Worm (Caenorhabditis elegans) whole organism, late embryonic: ENCODE measurements around the gene ril-1.

ENCODE experiments used
- K02D7.2 ChIP-seq: sonication (generic microtip); optimal IDR thresholded peaks from 2 replicates; lab custom pipeline; 2017; ENCODE audit warnings: mild to moderate bottlenecking, missing genetic modification characterization, missing compliant biosample characterization
- ama-1 ChIP-seq: fragments of 150-350 bp; optimal IDR thresholded peaks from 2 replicates; lab custom pipeline; 2014
- ceh-14 ChIP-seq: sonication (generic microtip); optimal IDR thresholded peaks from 2 replicates; lab custom pipeline; 2016; ENCODE audit warnings: missing genotype, missing genetic modification characterization, missing compliant biosample characterization
- ceh-2 ChIP-seq: sonication (generic microtip); optimal IDR thresholded peaks from 2 replicates; lab custom pipeline; 2016; ENCODE audit warnings: missing genotype, missing genetic modification characterization, missing compliant biosample characterization
- ceh-9 ChIP-seq: sonication (generic microtip); optimal IDR thresholded peaks from 2 replicates; lab custom pipeline; 2016; ENCODE audit warnings: mild to moderate bottlenecking, missing genetic modification characterization, inconsistent platforms, missing compliant biosample characterization
- nfya-1 ChIP-seq: sonication (generic microtip); optimal IDR thresholded peaks from 2 replicates; lab custom pipeline; 2017; ENCODE audit warnings: missing genetic modification characterization, mild to moderate bottlenecking, missing compliant biosample characterization, antibody characterized with exemption, moderate library complexity
- nhr-11 ChIP-seq: fragments of 150-350 bp; optimal IDR thresholded peaks from 2 replicates; lab custom pipeline; 2014; ENCODE audit warnings: missing biosample characterization, missing genetic modification characterization
- pha-4 ChIP-seq: fragments of 150-350 bp; optimal IDR thresholded peaks from 2 replicates; lab custom pipeline; 2018; ENCODE audit warnings: missing biosample characterization, missing genetic modification reagents, missing genetic modification characterization
- sdc-2 ChIP-seq: sonication (generic microtip); optimal IDR thresholded peaks from 2 replicates; lab custom pipeline; 2016; ENCODE audit warnings: missing genotype, missing genetic modification characterization, missing compliant biosample characterization

- TF ChIP-seq sdc-2 (tag; lab: Kevin White, UChicago) (no peak), K02D7.2 (tag; lab: Kevin White, UChicago) (no peak), ama-1 (no peak), ceh-14 (tag; lab: Kevin White, UChicago) (no peak), nhr-11 (tag; lab: Kevin White, UChicago) (no peak), nfya-1 (tag; lab: Kevin White, UChicago) (no peak), ceh-2 (tag; lab: Kevin White, UChicago) (no peak), ceh-9 (tag; lab: Kevin White, UChicago) (no peak), pha-4 (no peak)
Observed at ce11 chrV:14539355-14539754, 15.4 kb upstream of the ril-1 start.
